Worm (Caenorhabditis elegans) whole organism, midembryonic: ENCODE measurements around the gene E02H1.1.
A peak's percentile ranks its signal among the peaks of the same experiment; 100 is the strongest.

ENCODE experiments used
- T22C8.4 ChIP-seq: fragments of 200-800 bp; sonication (Bioruptor generic); IDR thresholded peaks from 2 replicates; pipeline ENCODE4 v1.3.6; 2022; ENCODE audit warnings: missing genetic modification characterization, missing compliant biosample characterization
- cog-1 ChIP-seq: sonication (generic microtip); optimal IDR thresholded peaks from 2 replicates; lab custom pipeline; 2016; ENCODE audit warnings: missing genetic modification characterization, missing compliant biosample characterization
- flt-1 ChIP-seq: fragments of 200-800 bp; sonication (Bioruptor generic); IDR thresholded peaks from 2 replicates; pipeline ENCODE4 v1.3.6; 2022; ENCODE audit warnings: missing genetic modification characterization, missing compliant biosample characterization
- klf-2 ChIP-seq: fragments of 200-800 bp; sonication (Bioruptor generic); conservative IDR thresholded peaks from 2 replicates; pipeline ENCODE4 v1.3.6; 2022; ENCODE audit warnings: missing genetic modification reagents, missing genetic modification characterization, missing compliant biosample characterization
- med-1 ChIP-seq: sonication (generic microtip); optimal IDR thresholded peaks from 2 replicates; lab custom pipeline; 2017; ENCODE audit warnings: missing genetic modification characterization, mild to moderate bottlenecking, missing compliant biosample characterization, antibody characterized with exemption, missing genetic modification reagents; ENCODE audit not compliant: insufficient read depth
- ref-1 ChIP-seq: fragments of 200-800 bp; sonication (Bioruptor generic); conservative IDR thresholded peaks from 2 replicates; pipeline ENCODE4 v1.3.6; 2022; ENCODE audit warnings: missing genetic modification reagents, missing genetic modification characterization, missing compliant biosample characterization
- tab-1 ChIP-seq: fragments of 200-800 bp; sonication (Bioruptor generic); IDR thresholded peaks from 2 replicates; pipeline ENCODE4 v1.3.6; 2022; ENCODE audit warnings: missing genetic modification characterization, missing compliant biosample characterization
- ztf-23 ChIP-seq: fragments of 200-800 bp; sonication (Bioruptor generic); IDR thresholded peaks from 2 replicates; pipeline ENCODE4 v1.3.6; 2022; ENCODE audit warnings: missing genetic modification reagents, missing genetic modification characterization, missing compliant biosample characterization
- ztf-29 ChIP-seq: fragments of 200-800 bp; sonication (Bioruptor generic); IDR thresholded peaks from 2 replicates; pipeline ENCODE4 v1.3.6; 2022; ENCODE audit warnings: missing genetic modification reagents, missing genetic modification characterization, missing compliant biosample characterization

The E02H1.1 gene

DNA sequence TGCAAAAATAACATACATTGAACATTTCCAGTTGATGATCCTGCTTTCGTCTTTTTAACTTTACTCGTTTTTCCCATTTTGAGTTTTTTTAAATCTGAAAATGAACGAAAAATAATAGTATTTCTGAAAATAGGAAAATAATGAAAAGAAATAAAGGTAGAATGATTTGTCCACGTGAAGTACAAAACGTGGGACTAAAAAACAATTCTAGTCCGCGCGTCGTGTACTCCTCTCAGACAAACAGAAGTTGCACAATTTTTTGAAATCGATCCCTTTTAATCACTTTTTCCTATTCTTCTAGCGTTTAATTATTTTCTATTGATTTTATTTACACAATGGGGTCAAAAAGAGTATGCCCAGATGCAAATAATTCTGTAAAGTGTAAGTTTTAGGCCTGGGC, at the start of gene E02H1.1, which contains the start of gene tag-124:
TSS of gene E02H1.1 (minus strand) at position 94 of the 400 bp plus-strand sequence.
TSS of gene tag-124 (plus strand) at position 222 of the 400 bp plus-strand sequence.
- TF ChIP-seq ztf-29 = no peak
- peak; percentile 7 for TF ChIP-seq cog-1 (tag; lab: Kevin White, UChicago)
- TF ChIP-seq ztf-23 (GFP tag; lab: Robert Waterston, UW) = peak; percentile 52; the same call in 1 of the 2 replicates
- TF ChIP-seq tab-1 (GFP tag; lab: Robert Waterston, UW) = no peak
- peak; percentile 62 for TF ChIP-seq flt-1 (GFP tag; lab: Robert Waterston, UW)
- no peak for TF ChIP-seq med-1 (GFP tag; lab: Kevin White, UChicago)

DNA sequence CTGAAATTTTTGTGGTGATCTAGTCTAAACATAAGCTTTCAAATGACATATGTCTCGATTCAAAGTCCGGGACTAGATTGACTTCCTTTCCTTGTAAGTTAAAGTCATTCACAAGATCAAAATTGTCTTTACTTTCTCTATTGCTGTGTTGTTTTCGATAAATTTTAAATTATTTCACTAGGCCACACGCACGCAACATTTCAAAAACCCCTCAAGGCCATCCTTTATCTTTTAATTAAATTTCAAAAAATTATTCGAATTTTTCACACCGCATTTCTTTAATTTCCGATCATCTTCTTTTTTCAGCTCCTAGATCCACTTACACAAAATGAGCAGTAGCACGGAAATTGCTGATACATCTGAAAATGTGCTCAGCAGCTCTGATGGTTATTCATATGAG, 45.3 kb upstream of the E02H1.1 start, which contains the start of gene ZK1307.7:
TSS of gene ZK1307.7 (plus strand) at position 301 of the 400 bp plus-strand sequence.
- TF ChIP-seq cog-1 (tag; lab: Kevin White, UChicago) (no peak), ref-1 (GFP tag; lab: Robert Waterston, UW) (no peak)

DNA sequence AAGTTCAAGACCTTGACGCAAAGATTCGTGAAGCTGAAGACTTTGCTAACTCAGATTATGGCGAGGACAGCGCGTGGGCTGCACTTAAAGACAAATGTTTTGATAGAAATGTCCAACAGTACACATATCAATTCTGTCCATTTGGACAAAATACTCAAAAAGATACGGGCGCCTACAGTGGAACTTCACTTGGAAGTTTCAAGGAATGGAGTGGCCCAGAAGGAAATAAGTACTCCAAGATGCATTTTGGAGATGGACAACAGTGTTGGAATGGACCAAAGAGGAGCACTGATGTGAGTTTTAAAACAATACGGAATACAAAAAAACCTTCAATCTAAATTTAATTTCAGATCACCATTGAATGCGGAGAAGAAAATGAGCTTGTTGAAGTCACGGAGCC, 35.0 kb upstream of the E02H1.1 start:
- TF ChIP-seq med-1 (GFP tag; lab: Kevin White, UChicago) = no peak
- no peak for TF ChIP-seq cog-1 (tag; lab: Kevin White, UChicago)
- TF ChIP-seq ref-1 (GFP tag; lab: Robert Waterston, UW) = no peak
- TF ChIP-seq tab-1 (GFP tag; lab: Robert Waterston, UW) = no peak
- no peak for TF ChIP-seq ztf-23 (GFP tag; lab: Robert Waterston, UW)

DNA sequence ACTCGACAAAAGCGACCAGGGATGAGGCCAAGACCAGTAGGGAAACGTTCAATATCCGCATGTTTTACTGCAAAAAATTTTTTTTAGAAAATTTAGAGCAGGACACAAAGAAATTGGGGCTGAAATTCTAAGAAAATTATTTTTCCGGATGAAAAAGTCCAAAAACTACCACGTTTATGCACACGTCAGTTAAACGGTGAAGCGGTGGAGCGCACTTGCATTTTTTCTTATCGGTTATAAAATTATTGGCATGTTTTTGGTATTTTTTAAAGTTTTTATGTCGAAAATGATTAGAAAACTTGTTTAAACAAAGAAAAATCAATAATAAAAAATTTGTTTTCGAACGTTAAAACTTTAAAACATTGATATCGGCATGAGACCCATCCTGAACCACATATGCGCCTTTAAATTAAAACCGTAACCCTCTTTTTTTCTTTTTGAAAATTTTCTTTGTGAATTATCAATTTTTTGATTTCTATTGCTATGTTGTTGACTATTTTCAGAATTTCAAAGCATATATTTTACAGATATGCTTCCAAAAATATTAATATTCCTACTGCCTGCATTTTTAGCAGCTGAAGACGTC, 33.2 kb upstream of the E02H1.1 start, which contains the start of the genes dnj-20 and ZK1307.8:
TSS of gene dnj-20 (minus strand) at position 67 of the 586 bp plus-strand sequence.
TSS of gene ZK1307.8 (plus strand) at position 504 of the 586 bp plus-strand sequence.
- TF ChIP-seq med-1 (GFP tag; lab: Kevin White, UChicago) = no peak
- no peak for TF ChIP-seq ztf-23 (GFP tag; lab: Robert Waterston, UW)
- TF ChIP-seq klf-2 (GFP tag; lab: Robert Waterston, UW) = no peak
- TF ChIP-seq tab-1 (GFP tag; lab: Robert Waterston, UW) = no peak
- no peak for TF ChIP-seq T22C8.4 (GFP tag; lab: Robert Waterston, UW)
- no peak for TF ChIP-seq ztf-29
- TF ChIP-seq ref-1 (GFP tag; lab: Robert Waterston, UW) = no peak
- no peak for TF ChIP-seq cog-1 (tag; lab: Kevin White, UChicago)
- TF ChIP-seq flt-1 (GFP tag; lab: Robert Waterston, UW) = no peak

DNA sequence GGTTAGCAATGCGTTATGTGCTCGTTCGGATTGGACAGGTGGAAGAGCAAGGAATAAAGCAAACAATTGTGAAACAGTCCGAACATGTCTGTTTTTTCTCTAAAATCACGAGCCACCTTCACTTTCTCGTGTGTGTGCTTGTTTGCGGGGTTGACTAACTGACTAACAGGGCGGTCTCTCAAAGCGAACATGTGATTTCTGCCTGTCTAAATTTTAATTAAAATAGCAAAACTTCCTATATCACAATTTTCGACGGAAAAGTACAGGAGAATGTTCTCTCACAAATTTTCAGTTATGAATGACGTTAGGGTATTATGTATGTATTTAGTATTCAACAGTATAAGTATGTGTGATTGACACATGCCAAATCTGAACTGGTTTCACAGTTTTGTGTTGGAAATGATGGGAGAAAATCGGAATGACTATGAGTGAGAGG, 31.0 kb upstream of the E02H1.1 start:
- TF ChIP-seq klf-2 (GFP tag; lab: Robert Waterston, UW) (no peak), T22C8.4 (GFP tag; lab: Robert Waterston, UW) (no peak), tab-1 (GFP tag; lab: Robert Waterston, UW) (no peak), med-1 (GFP tag; lab: Kevin White, UChicago) (no peak), flt-1 (GFP tag; lab: Robert Waterston, UW) (no peak), cog-1 (tag; lab: Kevin White, UChicago) (no peak), ztf-29 (no peak), ztf-23 (GFP tag; lab: Robert Waterston, UW) (no peak), ref-1 (GFP tag; lab: Robert Waterston, UW) (no peak)

DNA sequence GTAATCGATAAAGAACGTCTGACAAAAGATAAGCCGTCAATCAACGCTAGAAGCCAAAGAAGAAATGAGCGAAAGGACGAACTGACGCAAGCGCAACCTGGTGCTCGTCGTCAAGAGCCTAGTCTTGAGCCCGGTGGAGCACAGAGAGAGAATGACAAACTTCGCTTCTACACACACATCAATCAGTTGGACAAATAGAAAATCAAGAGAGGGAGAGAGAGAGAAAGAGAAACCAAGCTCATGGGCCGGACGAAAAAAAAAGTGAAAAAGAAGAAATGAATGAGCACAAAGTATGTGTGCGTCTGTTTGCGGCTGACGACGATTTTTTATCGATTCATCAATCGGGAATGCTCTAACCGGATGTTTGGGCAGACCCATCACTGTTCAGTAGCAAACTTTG, 30.2 kb upstream of the E02H1.1 start:
- TF ChIP-seq klf-2 (GFP tag; lab: Robert Waterston, UW) (no peak), tab-1 (GFP tag; lab: Robert Waterston, UW) (no peak), ztf-23 (GFP tag; lab: Robert Waterston, UW) (no peak), ztf-29 (no peak), T22C8.4 (GFP tag; lab: Robert Waterston, UW) (no peak), med-1 (GFP tag; lab: Kevin White, UChicago) (no peak), cog-1 (tag; lab: Kevin White, UChicago) (no peak), flt-1 (GFP tag; lab: Robert Waterston, UW) (no peak), ref-1 (GFP tag; lab: Robert Waterston, UW) (no peak)

DNA sequence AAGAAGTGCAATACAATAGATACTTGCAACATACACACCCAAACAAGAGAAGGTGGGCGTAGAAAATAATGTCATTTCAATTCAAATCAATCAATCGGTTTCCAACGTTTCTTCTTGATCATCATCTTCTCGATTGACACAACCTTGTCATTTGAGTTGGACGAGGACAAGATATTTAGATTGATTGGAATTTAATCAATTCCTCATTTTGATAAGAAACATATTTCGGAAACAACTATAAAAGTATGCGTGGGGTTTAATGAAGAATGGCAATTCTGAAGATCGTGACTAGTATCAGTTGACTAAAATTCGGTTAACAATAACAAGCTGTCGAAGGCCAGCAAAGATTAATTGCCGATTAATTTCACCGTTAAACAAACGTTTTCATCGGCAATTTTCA, 29.7 kb upstream of the E02H1.1 start:
- TF ChIP-seq T22C8.4 (GFP tag; lab: Robert Waterston, UW) (no peak), klf-2 (GFP tag; lab: Robert Waterston, UW) (no peak), ztf-23 (GFP tag; lab: Robert Waterston, UW) (no peak), ref-1 (GFP tag; lab: Robert Waterston, UW) (no peak), med-1 (GFP tag; lab: Kevin White, UChicago) (no peak), ztf-29 (no peak), tab-1 (GFP tag; lab: Robert Waterston, UW) (no peak), cog-1 (tag; lab: Kevin White, UChicago) (no peak), flt-1 (GFP tag; lab: Robert Waterston, UW) (no peak)

DNA sequence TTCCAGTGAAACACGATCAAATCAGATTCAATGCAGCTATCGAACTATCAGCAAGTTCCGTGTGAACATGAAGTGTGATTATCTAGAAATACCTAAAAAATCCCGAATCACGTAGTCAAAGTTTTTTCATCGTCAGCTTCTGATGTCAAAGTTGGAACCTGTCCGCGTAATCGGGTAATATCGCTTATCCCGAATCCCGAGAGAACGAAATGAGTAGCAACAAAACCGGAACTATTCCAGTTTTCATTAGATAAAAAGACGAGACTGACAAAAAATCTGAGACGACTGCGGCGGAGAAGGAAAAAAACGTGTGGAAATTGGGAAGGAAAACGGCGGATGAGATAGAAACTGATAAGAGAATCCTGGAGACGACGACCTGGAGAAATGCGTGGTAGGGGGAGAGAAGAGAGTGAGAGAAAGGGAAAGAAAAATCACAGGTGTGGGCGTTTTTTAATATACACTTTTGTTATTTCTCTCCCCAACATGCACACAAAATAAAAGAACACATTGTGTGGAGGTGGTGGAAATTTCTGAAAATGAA, 29.1 kb upstream of the E02H1.1 start:
- TF ChIP-seq ztf-23 (GFP tag; lab: Robert Waterston, UW) = no peak
- TF ChIP-seq klf-2 (GFP tag; lab: Robert Waterston, UW) = no peak
- no peak for TF ChIP-seq flt-1 (GFP tag; lab: Robert Waterston, UW)
- TF ChIP-seq cog-1 (tag; lab: Kevin White, UChicago) = no peak
- no peak for TF ChIP-seq med-1 (GFP tag; lab: Kevin White, UChicago)
- TF ChIP-seq ztf-29 = no peak
- TF ChIP-seq T22C8.4 (GFP tag; lab: Robert Waterston, UW) = no peak

DNA sequence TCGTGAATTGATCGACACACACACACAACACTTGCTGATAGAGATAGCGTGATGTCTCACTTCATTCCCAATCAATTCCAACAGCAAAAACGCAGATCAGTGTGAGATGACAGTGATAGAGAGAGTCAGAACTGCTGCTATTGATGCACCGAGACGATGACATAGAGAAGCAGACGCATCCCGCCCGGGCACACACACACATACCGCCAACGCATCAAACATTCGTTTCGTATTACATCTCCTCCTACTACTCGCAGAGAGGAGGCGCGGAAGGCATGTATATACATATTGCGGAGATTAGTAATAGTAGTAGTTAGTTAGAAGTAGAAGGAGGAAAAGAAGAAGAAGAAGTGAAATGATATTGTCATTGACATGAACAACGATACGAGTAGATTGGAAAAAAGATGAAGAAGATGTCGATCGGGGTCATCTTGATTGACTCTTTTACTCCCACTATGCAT, 28.5 kb upstream of the E02H1.1 start:
- TF ChIP-seq T22C8.4 (GFP tag; lab: Robert Waterston, UW) = 0 out of 2 replicates have a peak, but pooled peaks have one; percentile 27
- no peak for TF ChIP-seq klf-2 (GFP tag; lab: Robert Waterston, UW)
- 0 out of 2 replicates have a peak, but pooled peaks have one; percentile 44 for TF ChIP-seq ztf-23 (GFP tag; lab: Robert Waterston, UW)
- no peak for TF ChIP-seq tab-1 (GFP tag; lab: Robert Waterston, UW)
- no peak for TF ChIP-seq med-1 (GFP tag; lab: Kevin White, UChicago)
- peak; percentile 50; the same call in 1 of the 2 replicates for TF ChIP-seq flt-1 (GFP tag; lab: Robert Waterston, UW)
- TF ChIP-seq cog-1 (tag; lab: Kevin White, UChicago) = peak; percentile 72
- no peak for TF ChIP-seq ztf-29
- TF ChIP-seq ref-1 (GFP tag; lab: Robert Waterston, UW) = no peak
